Worm (Caenorhabditis elegans) whole organism, late embryonic: Measurements from ENCODE around the gene Y41C4A.7.

Source experiments
- ama-1 ChIP-seq: fragments of 150-350 bp; optimal IDR thresholded peaks from 2 replicates; lab custom pipeline; 2014
- dve-1 ChIP-seq: sonication (generic microtip); optimal IDR thresholded peaks from 2 replicates; lab custom pipeline; 2017; ENCODE audit warnings: antibody characterized with exemption, mild to moderate bottlenecking, missing genetic modification characterization, missing compliant biosample characterization
- ets-4 ChIP-seq: sonication (generic microtip); optimal IDR thresholded peaks from 2 replicates; lab custom pipeline; 2016; ENCODE audit warnings: missing genetic modification characterization, missing compliant biosample characterization
- fax-1 ChIP-seq: sonication (generic microtip); optimal IDR thresholded peaks from 2 replicates; lab custom pipeline; 2016; ENCODE audit warnings: missing genotype, missing genetic modification characterization, missing compliant biosample characterization
- lim-6 ChIP-seq: sonication (generic microtip); optimal IDR thresholded peaks from 2 replicates; lab custom pipeline; 2016; ENCODE audit warnings: missing genetic modification characterization, missing compliant biosample characterization
- nhr-11 ChIP-seq: fragments of 150-350 bp; optimal IDR thresholded peaks from 2 replicates; lab custom pipeline; 2014; ENCODE audit warnings: missing biosample characterization, missing genetic modification characterization
- pros-1 ChIP-seq: fragments of 150-350 bp; optimal IDR thresholded peaks from 2 replicates; lab custom pipeline; 2014; ENCODE audit warnings: missing biosample characterization, missing genetic modification reagents, missing genetic modification characterization
- unc-42 ChIP-seq: sonication (generic microtip); optimal IDR thresholded peaks from 2 replicates; lab custom pipeline; 2016; ENCODE audit warnings: missing genotype, missing genetic modification characterization, missing compliant biosample characterization

DNA sequence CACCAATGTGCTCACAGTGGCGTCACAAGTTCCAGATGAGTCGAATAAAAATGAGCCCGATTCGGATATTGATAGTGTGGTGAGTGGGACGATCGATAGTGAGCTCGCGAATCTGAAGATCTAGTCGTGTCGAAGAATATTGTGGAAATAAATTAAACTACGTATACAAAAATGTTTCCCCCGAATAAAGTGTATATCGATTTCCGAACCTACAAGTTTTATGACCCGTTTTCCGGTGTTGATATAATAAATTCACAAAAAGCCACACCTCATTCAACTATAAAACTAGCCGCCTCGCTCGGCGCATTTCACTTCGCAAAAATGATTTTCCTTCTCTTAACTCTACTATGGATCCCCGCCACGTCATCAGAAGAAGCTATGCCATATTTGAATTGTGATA is 1.3 kb downstream of the Y41C4A.7 start, which contains the start of gene pqn-84:
- TF ChIP-seq lim-6 (tag; lab: Kevin White, UChicago) (no peak), unc-42 (tag; lab: Kevin White, UChicago) (no peak), ets-4 (tag; lab: Kevin White, UChicago) (no peak), fax-1 (no peak), ama-1 (lab: Kevin White, UChicago) (no peak), pros-1 (tag; lab: Kevin White, UChicago) (no peak), dve-1 (tag; lab: Kevin White, UChicago) (no peak), nhr-11 (tag; lab: Kevin White, UChicago) (no peak)
